Worm (Caenorhabditis elegans) whole organism, L1 larva: ENCODE measurements around the gene lgc-13.

ENCODE experiments used
- ama-1 ChIP-seq: fragments of 150-350 bp; optimal IDR thresholded peaks from 2 replicates; lab custom pipeline; 2014
- fos-1 ChIP-seq: fragments of 150-350 bp; optimal IDR thresholded peaks from 2 replicates; lab custom pipeline; 2014; ENCODE audit warnings: missing biosample characterization, missing genetic modification characterization
- irx-1 ChIP-seq: sonication (generic microtip); optimal IDR thresholded peaks from 2 replicates; lab custom pipeline; 2016; ENCODE audit warnings: missing genetic modification characterization, missing compliant biosample characterization
- nhr-77 ChIP-seq: fragments of 150-350 bp; optimal IDR thresholded peaks from 2 replicates; lab custom pipeline; 2014; ENCODE audit warnings: missing biosample characterization, missing genetic modification characterization
- nhr-85 ChIP-seq: sonication (generic microtip); peaks from one replicate; lab custom pipeline; 2016; ENCODE audit warnings: missing genetic modification characterization, inconsistent platforms, missing compliant biosample characterization
- nhr-90 ChIP-seq: sonication (generic microtip); optimal IDR thresholded peaks from 2 replicates; lab custom pipeline; 2016; ENCODE audit warnings: mild to moderate bottlenecking, missing genetic modification characterization, missing compliant biosample characterization; ENCODE audit not compliant: poor library complexity
- snpc-4 ChIP-seq: fragments of 150-350 bp; optimal IDR thresholded peaks from 2 replicates; lab custom pipeline; 2014; ENCODE audit warnings: missing biosample characterization, missing genetic modification characterization
- unc-86 ChIP-seq: sonication (generic microtip); optimal IDR thresholded peaks from 2 replicates; lab custom pipeline; 2016; ENCODE audit warnings: missing genetic modification characterization, missing compliant biosample characterization
- zag-1 ChIP-seq: fragments of 150-350 bp; optimal IDR thresholded peaks from 2 replicates; lab custom pipeline; 2014; ENCODE audit warnings: missing biosample characterization, missing genetic modification characterization

DNA sequence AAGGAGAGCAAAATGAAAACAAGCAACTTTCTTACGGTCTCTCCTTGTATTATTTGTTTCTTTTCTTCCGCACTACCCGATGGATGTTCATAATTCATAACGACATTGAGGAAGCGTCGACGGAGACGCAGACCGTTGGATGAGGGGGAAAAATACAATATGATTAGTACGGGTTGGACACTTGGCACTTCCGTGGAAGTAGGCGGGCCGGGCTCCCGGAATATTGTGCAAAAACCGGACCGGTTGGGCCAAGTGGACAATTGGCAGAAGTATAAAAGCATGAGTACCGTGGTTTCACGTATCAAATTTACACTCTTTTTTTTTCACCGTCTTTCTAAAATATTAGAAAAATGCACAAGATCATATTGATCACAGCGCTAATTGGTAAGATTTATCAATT, 33.6 kb downstream of the lgc-13 start, which contains the start of gene M153.3:
- no peak for TF ChIP-seq ama-1 (lab: Kevin White, UChicago)
- TF ChIP-seq fos-1 (tag; lab: Kevin White, UChicago), result no peak
- TF ChIP-seq nhr-85 (tag; lab: Kevin White, UChicago), result no peak
- no peak for TF ChIP-seq nhr-77 (tag; lab: Kevin White, UChicago)
- no peak for TF ChIP-seq nhr-90
- TF ChIP-seq snpc-4 (tag; lab: Kevin White, UChicago), result no peak
- TF ChIP-seq unc-86 (tag; lab: Kevin White, UChicago), result no peak
- TF ChIP-seq zag-1 (tag; lab: Kevin White, UChicago), result no peak
- no peak for TF ChIP-seq irx-1 (tag; lab: Kevin White, UChicago)
